Worm (Caenorhabditis elegans) whole organism, late embryonic: ENCODE data around the gene F58E6.4.

Source experiments
- C08G9.2 ChIP-seq: sonication (generic microtip); optimal IDR thresholded peaks from 2 replicates; lab custom pipeline; 2016; ENCODE audit warnings: mild to moderate bottlenecking, missing genetic modification characterization, moderate library complexity, missing compliant biosample characterization
- K02D7.2 ChIP-seq: sonication (generic microtip); optimal IDR thresholded peaks from 2 replicates; lab custom pipeline; 2017; ENCODE audit warnings: mild to moderate bottlenecking, missing genetic modification characterization, missing compliant biosample characterization
- Y22D7AL.16 ChIP-seq: sonication (generic microtip); optimal IDR thresholded peaks from 2 replicates; lab custom pipeline; 2016; ENCODE audit warnings: missing genetic modification characterization, missing compliant biosample characterization
- ama-1 ChIP-seq: fragments of 150-350 bp; optimal IDR thresholded peaks from 2 replicates; lab custom pipeline; 2014
- ceh-19 ChIP-seq: fragments of 200-800 bp; sonication (Bioruptor generic); optimal IDR thresholded peaks from 2 replicates; lab custom pipeline; 2018; ENCODE audit warnings: mild to moderate bottlenecking, missing genetic modification characterization, missing compliant biosample characterization
- ceh-2 ChIP-seq: sonication (generic microtip); optimal IDR thresholded peaks from 2 replicates; lab custom pipeline; 2016; ENCODE audit warnings: missing genotype, missing genetic modification characterization, missing compliant biosample characterization
- ceh-30 ChIP-seq: fragments of 150-350 bp; optimal IDR thresholded peaks from 2 replicates; lab custom pipeline; 2014; ENCODE audit warnings: missing biosample characterization, missing genetic modification characterization
- ceh-31 ChIP-seq: sonication (generic microtip); optimal IDR thresholded peaks from 2 replicates; lab custom pipeline; 2016; ENCODE audit warnings: missing genetic modification characterization, missing compliant biosample characterization
- ceh-34 ChIP-seq: sonication (generic microtip); optimal IDR thresholded peaks from 2 replicates; lab custom pipeline; 2016; ENCODE audit warnings: mild to moderate bottlenecking, missing genetic modification characterization, missing compliant biosample characterization
- ceh-48 ChIP-seq: sonication (generic microtip); optimal IDR thresholded peaks from 2 replicates; lab custom pipeline; 2016; ENCODE audit warnings: missing genetic modification characterization, inconsistent platforms, missing compliant biosample characterization
- ceh-6 ChIP-seq: fragments of 200-800 bp; sonication (Bioruptor generic); optimal IDR thresholded peaks from 2 replicates; lab custom pipeline; 2018; ENCODE audit warnings: mild to moderate bottlenecking, missing genetic modification characterization, missing compliant biosample characterization
- che-1 ChIP-seq: sonication (generic microtip); optimal IDR thresholded peaks from 2 replicates; lab custom pipeline; 2016; ENCODE audit warnings: mild to moderate bottlenecking, missing genetic modification characterization, missing compliant biosample characterization
- elt-2 ChIP-seq: sonication (generic microtip); optimal IDR thresholded peaks from 2 replicates; lab custom pipeline; 2016; ENCODE audit warnings: missing genetic modification reagents, missing genetic modification characterization, missing compliant biosample characterization
- ets-4 ChIP-seq: sonication (generic microtip); optimal IDR thresholded peaks from 2 replicates; lab custom pipeline; 2016; ENCODE audit warnings: missing genetic modification characterization, missing compliant biosample characterization
- eyg-1 ChIP-seq: sonication (generic microtip); optimal IDR thresholded peaks from 2 replicates; lab custom pipeline; 2016; ENCODE audit warnings: missing genotype, missing genetic modification characterization, missing compliant biosample characterization
- fkh-10 ChIP-seq: fragments of 150-350 bp; optimal IDR thresholded peaks from 2 replicates; lab custom pipeline; 2014; ENCODE audit warnings: missing biosample characterization, missing genetic modification reagents, missing genetic modification characterization
- fkh-6 ChIP-seq: sonication (generic microtip); optimal IDR thresholded peaks from 2 replicates; lab custom pipeline; 2016; ENCODE audit warnings: missing genetic modification characterization, missing compliant biosample characterization
- hlh-15 ChIP-seq: sonication (generic microtip); optimal IDR thresholded peaks from 2 replicates; lab custom pipeline; 2016; ENCODE audit warnings: missing genetic modification characterization, missing compliant biosample characterization
- hlh-30 ChIP-seq: sonication (generic microtip); optimal IDR thresholded peaks from 2 replicates; lab custom pipeline; 2017; ENCODE audit warnings: antibody characterized with exemption, missing genetic modification characterization, missing compliant biosample characterization; ENCODE audit not compliant: insufficient read depth
- hlh-8 ChIP-seq: sonication (generic microtip); optimal IDR thresholded peaks from 2 replicates; lab custom pipeline; 2016; ENCODE audit warnings: missing genotype, missing genetic modification characterization, missing compliant biosample characterization
- lim-6 ChIP-seq: sonication (generic microtip); optimal IDR thresholded peaks from 2 replicates; lab custom pipeline; 2016; ENCODE audit warnings: missing genetic modification characterization, missing compliant biosample characterization
- nfya-1 ChIP-seq: sonication (generic microtip); optimal IDR thresholded peaks from 2 replicates; lab custom pipeline; 2017; ENCODE audit warnings: missing genetic modification characterization, mild to moderate bottlenecking, missing compliant biosample characterization, antibody characterized with exemption, moderate library complexity
- npax-4 ChIP-seq: sonication (generic microtip); optimal IDR thresholded peaks from 2 replicates; lab custom pipeline; 2016; ENCODE audit warnings: missing genetic modification characterization, missing compliant biosample characterization
- pat-9 ChIP-seq: fragments of 200-800 bp; sonication (Bioruptor generic); optimal IDR thresholded peaks from 2 replicates; lab custom pipeline; 2018; ENCODE audit warnings: mild to moderate bottlenecking, missing genetic modification characterization, moderate library complexity, missing compliant biosample characterization
- pha-2 ChIP-seq: sonication (generic microtip); optimal IDR thresholded peaks from 2 replicates; lab custom pipeline; 2017; ENCODE audit warnings: mild to moderate bottlenecking, missing genetic modification characterization, missing compliant biosample characterization
- pha-4 ChIP-seq: fragments of 150-350 bp; optimal IDR thresholded peaks from 2 replicates; lab custom pipeline; 2018; ENCODE audit warnings: missing biosample characterization, missing genetic modification reagents, missing genetic modification characterization
- ref-2 ChIP-seq: sonication (generic microtip); optimal IDR thresholded peaks from 2 replicates; lab custom pipeline; 2016; ENCODE audit warnings: missing genetic modification characterization, missing compliant biosample characterization
- rnt-1 ChIP-seq: sonication (generic microtip); optimal IDR thresholded peaks from 2 replicates; lab custom pipeline; 2016; ENCODE audit warnings: missing genetic modification characterization, missing compliant biosample characterization
- ttx-3 ChIP-seq: sonication (generic microtip); optimal IDR thresholded peaks from 2 replicates; lab custom pipeline; 2016; ENCODE audit warnings: missing genetic modification reagents, missing genetic modification characterization, missing compliant biosample characterization
- unc-3 ChIP-seq, 2 experiments: fragments of 200-800 bp in 1 of 2; sonication (Bioruptor generic) in 1 of 2; sonication (generic microtip) in 1 of 2; conservative IDR thresholded peaks in 1 of 2; optimal IDR thresholded peaks in 1 of 2; 2 replicates each; pipeline versions ENCODE4 v1.3.6 to Lab custom; 2016 to 2022; ENCODE audit warnings: missing compliant biosample characterization in 2 of 2, missing genetic modification characterization in 2 of 2, missing genetic modification reagents in 1 of 2
- zip-5 ChIP-seq: sonication (generic microtip); optimal IDR thresholded peaks from 2 replicates; lab custom pipeline; 2016; ENCODE audit warnings: missing genetic modification characterization, missing compliant biosample characterization
- ztf-16 ChIP-seq: sonication (generic microtip); optimal IDR thresholded peaks from 2 replicates; lab custom pipeline; 2017; ENCODE audit warnings: missing genetic modification characterization, missing compliant biosample characterization

Gene F58E6.4

ce11 chrV:9730743-9731706, 19.2 kb downstream of the F58E6.4 start (continued):
- TF ChIP-seq pha-4 (tag; lab: Kevin White, UChicago) (no peak), ref-2 (tag; lab: Kevin White, UChicago) (peak; percentile 89), ama-1 (peak; percentile 91), unc-3 (GFP tag; conservative IDR thresholded peaks at IDR 0.05; lab: Robert Waterston, UW) (no peak), unc-3 (tag; optimal IDR thresholded peaks at IDR 0.05; lab: Kevin White, UChicago) (peak; percentile 50), fkh-10 (GFP tag; lab: Kevin White, UChicago) (peak; percentile 75), che-1 (tag; lab: Kevin White, UChicago) (peak; percentile 56), zip-5 (tag; lab: Kevin White, UChicago) (no peak), eyg-1 (tag; lab: Kevin White, UChicago) (peak; percentile 72), ceh-6 (GFP tag; lab: Kevin White, UChicago) (peak; percentile 62), elt-2 (tag; lab: Kevin White, UChicago) (peak; percentile 82), K02D7.2 (tag; lab: Kevin White, UChicago) (no peak), ttx-3 (tag; lab: Kevin White, UChicago) (no peak), ceh-2 (tag; lab: Kevin White, UChicago) (peak; percentile 81), hlh-8 (tag; lab: Kevin White, UChicago) (peak; percentile 88), Y22D7AL.16 (tag; lab: Kevin White, UChicago) (no peak), hlh-15 (tag; lab: Kevin White, UChicago) (no peak), pha-2 (tag; lab: Kevin White, UChicago) (peak; percentile 73), lim-6 (tag; lab: Kevin White, UChicago) (peak; percentile 32), ztf-16 (peak; percentile 73)

ce11 chrV:9729462-9730162, 20.6 kb downstream of the F58E6.4 start, which contains the start of the genes aagr-3 and drap-1:
Gene aagr-3 (minus strand): TSS chrV:9729512.
Gene drap-1 (plus strand): TSS chrV:9730106.
- TF ChIP-seq elt-2 (tag; lab: Kevin White, UChicago) (peak; percentile 14), nfya-1 (peak; percentile 45), ceh-31 (peak; percentile 2), che-1 (tag; lab: Kevin White, UChicago) (no peak)

ce11 chrV:9725719-9726118, 24.5 kb downstream of the F58E6.4 start:
- no peak for TF ChIP-seq ceh-19
- no peak for TF ChIP-seq unc-3 (GFP tag; conservative IDR thresholded peaks at IDR 0.05; lab: Robert Waterston, UW)
- no peak for TF ChIP-seq unc-3 (tag; optimal IDR thresholded peaks at IDR 0.05; lab: Kevin White, UChicago)
- TF ChIP-seq ceh-30 (tag; lab: Kevin White, UChicago): no peak
- TF ChIP-seq rnt-1 (tag; lab: Kevin White, UChicago): no peak
- no peak for TF ChIP-seq npax-4 (tag; lab: Kevin White, UChicago)
- TF ChIP-seq pat-9 (tag; lab: Kevin White, UChicago): no peak
- no peak for TF ChIP-seq pha-4 (tag; lab: Kevin White, UChicago)
- no peak for TF ChIP-seq fkh-6 (tag; lab: Kevin White, UChicago)
- no peak for TF ChIP-seq hlh-30 (tag; lab: Kevin White, UChicago)
- no peak for TF ChIP-seq ceh-48 (tag; lab: Kevin White, UChicago)
- no peak for TF ChIP-seq ceh-34 (tag; lab: Kevin White, UChicago)
- TF ChIP-seq C08G9.2 (tag; lab: Kevin White, UChicago): no peak
- TF ChIP-seq ets-4 (tag; lab: Kevin White, UChicago): no peak
